Fruit fly (Drosophila melanogaster): Measurements from ENCODE around the gene CG13893.

Gene CG13893

dm6 chr3L:603847-604550, at the start of gene CG13893:
Gene CG13893, minus strand, starts transcription at chr3L:604008.
- TF ChIP-seq Hr96 (GFP tag; optimal IDR thresholded peaks at IDR 0.05) (peak; percentile 65), kay (GFP tag; ENCODE audit: borderline replicate concordance) (peak; percentile 62), CG7045 (GFP tag; optimal IDR thresholded peaks at IDR 0.05) (peak; percentile 58), CG5204 (GFP tag; optimal IDR thresholded peaks at IDR 0.05) (no peak), CG33017 (tag; optimal IDR thresholded peaks at IDR 0.05) (peak; percentile 34), Clk (GFP tag; optimal IDR thresholded peaks at IDR 0.05) (no peak), CG1620 (GFP tag; optimal IDR thresholded peaks at IDR 0.05) (peak; percentile 20), pad (GFP tag; optimal IDR thresholded peaks at IDR 0.05) (peak; percentile 14), cnc (optimal IDR thresholded peaks at IDR 0.05) (no peak), CG12768 (GFP tag; optimal IDR thresholded peaks at IDR 0.05) (peak; percentile 73), CG14711 (tag; optimal IDR thresholded peaks at IDR 0.05) (peak; percentile 3), tj (GFP tag; optimal IDR thresholded peaks at IDR 0.05) (peak; percentile 57), cic (GFP tag; optimal IDR thresholded peaks at IDR 0.05) (peak; percentile 71), CG11617 (GFP tag; optimal IDR thresholded peaks at IDR 0.05) (peak; percentile 6), bab1 (GFP tag; optimal IDR thresholded peaks at IDR 0.05) (peak; percentile 72), CG7101 (tag; optimal IDR thresholded peaks at IDR 0.05) (peak; percentile 54), Crg-1 (GFP tag; optimal IDR thresholded peaks at IDR 0.05) (no peak), Mnt (GFP tag; optimal IDR thresholded peaks at IDR 0.05) (peak; percentile 56)

- TF ChIP-seq CG33017 (tag; optimal IDR thresholded peaks at IDR 0.05) (no peak), Mnt (GFP tag; optimal IDR thresholded peaks at IDR 0.05) (peak; percentile 3), bab1 (GFP tag; optimal IDR thresholded peaks at IDR 0.05) (peak; percentile 60)
These were observed 48.8 kb upstream of the CG13893 start, which contains the start of gene CG3402 for dm6 chr3L:652637-653036. Gene CG3402, minus strand, starts transcription at chr3L:652881.

dm6 chr3L:649025-649769, 45.4 kb upstream of the CG13893 start:
- TF ChIP-seq Clk (GFP tag; optimal IDR thresholded peaks at IDR 0.05): no peak
- no peak for TF ChIP-seq Hr96 (GFP tag; optimal IDR thresholded peaks at IDR 0.05)
- no peak for TF ChIP-seq CG5204 (GFP tag; optimal IDR thresholded peaks at IDR 0.05)
- TF ChIP-seq cic (GFP tag; optimal IDR thresholded peaks at IDR 0.05): no peak
- no peak for TF ChIP-seq bab1 (GFP tag; optimal IDR thresholded peaks at IDR 0.05)
- no peak for TF ChIP-seq CG11617 (GFP tag; optimal IDR thresholded peaks at IDR 0.05)
- TF ChIP-seq cnc (optimal IDR thresholded peaks at IDR 0.05): no peak
- TF ChIP-seq CG7045 (GFP tag; optimal IDR thresholded peaks at IDR 0.05): no peak
- TF ChIP-seq toe (GFP tag; optimal IDR thresholded peaks at IDR 0.05): no peak

dm6 chr3L:648155-649024, 44.6 kb upstream of the CG13893 start, which contains the start of gene Gale:
Gene Gale, plus strand, starts transcription at chr3L:648555.
- TF ChIP-seq Hr96 (GFP tag; optimal IDR thresholded peaks at IDR 0.05): no peak
- TF ChIP-seq CG14711 (tag; optimal IDR thresholded peaks at IDR 0.05): no peak
- no peak for TF ChIP-seq ovo (GFP tag; optimal IDR thresholded peaks at IDR 0.05)
- TF ChIP-seq tj (GFP tag; optimal IDR thresholded peaks at IDR 0.05): no peak
- TF ChIP-seq CG1620 (GFP tag; optimal IDR thresholded peaks at IDR 0.05): no peak
- no peak for TF ChIP-seq CG7045 (GFP tag; optimal IDR thresholded peaks at IDR 0.05)
- no peak for TF ChIP-seq Clk (GFP tag; optimal IDR thresholded peaks at IDR 0.05)
- peak; percentile 34 for TF ChIP-seq CG12768 (GFP tag; optimal IDR thresholded peaks at IDR 0.05)
- no peak for TF ChIP-seq pad (GFP tag; optimal IDR thresholded peaks at IDR 0.05)
- TF ChIP-seq CG7101 (tag; optimal IDR thresholded peaks at IDR 0.05): no peak
- no peak for TF ChIP-seq kay (GFP tag; ENCODE audit: borderline replicate concordance)
- TF ChIP-seq Crg-1 (GFP tag; optimal IDR thresholded peaks at IDR 0.05): no peak
- TF ChIP-seq CG11617 (GFP tag; optimal IDR thresholded peaks at IDR 0.05): no peak
- peak; percentile 66 for TF ChIP-seq toe (GFP tag; optimal IDR thresholded peaks at IDR 0.05)
- no peak for TF ChIP-seq CG5204 (GFP tag; optimal IDR thresholded peaks at IDR 0.05)
- peak; percentile 23 for TF ChIP-seq CG33017 (tag; optimal IDR thresholded peaks at IDR 0.05)
- TF ChIP-seq Mnt (GFP tag; optimal IDR thresholded peaks at IDR 0.05): peak; percentile 66
- TF ChIP-seq cnc (optimal IDR thresholded peaks at IDR 0.05): no peak
- TF ChIP-seq bab1 (GFP tag; optimal IDR thresholded peaks at IDR 0.05): no peak
- peak; percentile 60 for TF ChIP-seq cic (GFP tag; optimal IDR thresholded peaks at IDR 0.05)

dm6 chr3L:647529-647928, 43.7 kb upstream of the CG13893 start:
- TF ChIP-seq cic (GFP tag; optimal IDR thresholded peaks at IDR 0.05) (peak; percentile 54), bab1 (GFP tag; optimal IDR thresholded peaks at IDR 0.05) (no peak)

Measured in whole organism, adult.